ENCODE assay signal across 7 worm cellular contexts in the genomic region with DNA sequence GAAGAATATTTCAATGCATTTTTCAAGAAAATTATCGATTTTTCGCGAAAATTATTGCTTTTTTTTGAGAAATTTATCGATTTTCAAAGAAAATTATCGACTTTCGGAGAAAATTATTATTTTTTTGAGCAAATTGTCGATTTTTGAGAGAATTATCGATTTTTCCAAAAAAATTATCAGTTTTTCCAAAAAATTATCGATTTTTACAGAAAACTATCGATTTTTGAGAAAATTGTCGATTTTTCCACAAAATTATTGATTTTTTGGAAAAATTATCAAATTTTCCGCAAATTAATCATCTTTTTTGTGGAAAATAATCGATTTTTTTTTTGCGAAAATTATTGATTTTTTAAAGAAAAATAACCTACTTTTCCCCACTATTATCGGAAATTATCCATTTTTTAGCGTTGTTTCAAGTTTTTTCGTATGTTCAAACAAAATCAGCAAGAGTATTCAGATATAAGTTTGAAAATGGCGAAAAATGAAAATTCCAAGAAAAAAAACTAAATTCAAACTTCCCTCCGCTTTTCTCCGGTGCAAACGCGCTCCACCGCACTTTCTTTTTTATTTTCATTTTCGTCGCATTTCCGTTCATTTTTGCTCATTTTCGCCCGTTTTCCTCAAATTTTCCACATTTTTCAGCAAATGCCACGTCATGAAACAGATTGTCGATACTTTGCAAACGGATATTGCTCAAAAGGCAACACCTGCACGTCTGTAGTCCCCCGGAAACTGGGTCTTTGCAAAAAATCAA.
TF ChIP-seq lines count a peak whose summit lies in the region.

A gene (plus strand): TSS at position 637 of the 754 bp plus-strand sequence.

TF ChIP-seq in whole organism, L1 larva, 84 proteins besides CTCF, POLR2A, EP300 and RAD21 (continues in another document):
- TF ChIP-seq fkh-10 (GFP tag; optimal IDR thresholded peaks at IDR 0.05; lab: Kevin White, UChicago), result no peak
- TF ChIP-seq ceh-90 (tag; optimal IDR thresholded peaks at IDR 0.05; lab: Kevin White, UChicago), result no peak
- TF ChIP-seq tbx-2 (tag; optimal IDR thresholded peaks at IDR 0.05; lab: Kevin White, UChicago), result peak; percentile 15
- TF ChIP-seq elt-2 (tag; optimal IDR thresholded peaks at IDR 0.05; lab: Kevin White, UChicago), result no peak
- no peak for TF ChIP-seq sptf-1 (tag; optimal IDR thresholded peaks at IDR 0.05; lab: Kevin White, UChicago)
- no peak for TF ChIP-seq lin-13 (GFP tag; optimal IDR thresholded peaks at IDR 0.05; lab: Kevin White, UChicago)
- TF ChIP-seq sup-37 (GFP tag; optimal IDR thresholded peaks at IDR 0.05; lab: Kevin White, UChicago), result no peak
- peak; percentile 38 for TF ChIP-seq nhr-19 (GFP tag; conservative IDR thresholded peaks at IDR 0.05; lab: Robert Waterston, UW)
- no peak for TF ChIP-seq zag-1 (tag; optimal IDR thresholded peaks at IDR 0.05; lab: Kevin White, UChicago)
- TF ChIP-seq nhr-77 (tag; optimal IDR thresholded peaks at IDR 0.05; lab: Kevin White, UChicago), result no peak
- TF ChIP-seq snpc-4 (tag; optimal IDR thresholded peaks at IDR 0.05; lab: Kevin White, UChicago), result no peak
- no peak for TF ChIP-seq unc-62 (GFP tag; optimal IDR thresholded peaks at IDR 0.05; lab: Kevin White, UChicago)

TF ChIP-seq in whole organism, L2 larva, 48 proteins besides CTCF, POLR2A, EP300 and RAD21 (continues in another document):
- TF ChIP-seq gmeb-1 (tag; optimal IDR thresholded peaks at IDR 0.05; lab: Kevin White, UChicago), result peak; percentile 90
- TF ChIP-seq ztf-1 (GFP tag; conservative IDR thresholded peaks at IDR 0.05; lab: Robert Waterston, UW), result no peak
- peak; percentile 18 for TF ChIP-seq nhr-129 (tag; optimal IDR thresholded peaks at IDR 0.05; lab: Kevin White, UChicago)
- TF ChIP-seq nhr-6 (tag; optimal IDR thresholded peaks at IDR 0.05; lab: Kevin White, UChicago), result no peak
- no peak for TF ChIP-seq nhr-10 (tag; optimal IDR thresholded peaks at IDR 0.05; lab: Kevin White, UChicago)
- no peak for TF ChIP-seq dmd-4 (tag; optimal IDR thresholded peaks at IDR 0.05; lab: Kevin White, UChicago)
- no peak for TF ChIP-seq elt-3 (tag; optimal IDR thresholded peaks at IDR 0.05; lab: Kevin White, UChicago)
- peak; percentile 1 to 50 for TF ChIP-seq lsy-2 (tag; optimal IDR thresholded peaks at IDR 0.05; lab: Kevin White, UChicago)
- no peak for TF ChIP-seq lin-39 (tag; optimal IDR thresholded peaks at IDR 0.05; lab: Kevin White, UChicago)
- TF ChIP-seq zag-1 (tag; optimal IDR thresholded peaks at IDR 0.05; lab: Kevin White, UChicago), result no peak
- TF ChIP-seq C34F6.9 (tag; optimal IDR thresholded peaks at IDR 0.05; lab: Kevin White, UChicago), result peak; percentile 38
- no peak for TF ChIP-seq ceh-16 (tag; optimal IDR thresholded peaks at IDR 0.05; lab: Kevin White, UChicago)

TF ChIP-seq in whole organism, L3 larva, 47 proteins besides CTCF, POLR2A, EP300 and RAD21:
- TF ChIP-seq nhr-23 (tag; optimal IDR thresholded peaks at IDR 0.05; lab: Kevin White, UChicago) (no peak), ceh-82 (tag; optimal IDR thresholded peaks at IDR 0.05; lab: Kevin White, UChicago) (no peak), fkh-10 (GFP tag; optimal IDR thresholded peaks at IDR 0.05; lab: Kevin White, UChicago) (no peak), ceh-28 (tag; optimal IDR thresholded peaks at IDR 0.05; lab: Kevin White, UChicago) (peak; percentile 96), elt-2 (tag; optimal IDR thresholded peaks at IDR 0.05; lab: Kevin White, UChicago) (no peak), fkh-2 (tag; optimal IDR thresholded peaks at IDR 0.05; lab: Kevin White, UChicago) (no peak), nfya-1 (tag; optimal IDR thresholded peaks at IDR 0.05; lab: Kevin White, UChicago; ENCODE audit: insufficient read depth) (peak; percentile 4), lin-15B (tag; optimal IDR thresholded peaks at IDR 0.05; lab: Kevin White, UChicago) (peak; percentile 40), pha-4 (tag; optimal IDR thresholded peaks at IDR 0.05; lab: Kevin White, UChicago) (no peak)

TF ChIP-seq in whole organism, L4 larva, 104 proteins besides CTCF, POLR2A, EP300 and RAD21 (continues in another document):
- TF ChIP-seq zip-2 (tag; optimal IDR thresholded peaks at IDR 0.05; lab: Kevin White, UChicago), result no peak
- no peak for TF ChIP-seq zip-11 (GFP tag; IDR thresholded peaks at IDR 0.05; lab: Robert Waterston, UW)
- no peak for TF ChIP-seq dmd-6 (GFP tag; IDR thresholded peaks at IDR 0.05; lab: Robert Waterston, UW)
- no peak for TF ChIP-seq lim-7 (GFP tag; IDR thresholded peaks at IDR 0.05; lab: Robert Waterston, UW)
- no peak for TF ChIP-seq nhr-10 (tag; optimal IDR thresholded peaks at IDR 0.05; lab: Kevin White, UChicago)
- TF ChIP-seq ceh-62 (tag; optimal IDR thresholded peaks at IDR 0.05; lab: Kevin White, UChicago), result no peak
- no peak for TF ChIP-seq daf-8 (GFP tag; IDR thresholded peaks at IDR 0.05; lab: Robert Waterston, UW)
- no peak for TF ChIP-seq nhr-42 (GFP tag; IDR thresholded peaks at IDR 0.05; lab: Robert Waterston, UW)
- peak; percentile 86 for TF ChIP-seq dpl-1 (GFP tag; optimal IDR thresholded peaks at IDR 0.05; lab: Kevin White, UChicago)
- no peak for TF ChIP-seq cey-2 (tag; optimal IDR thresholded peaks at IDR 0.05; lab: Kevin White, UChicago; ENCODE audit: borderline replicate concordance, insufficient read depth)
- TF ChIP-seq F26F4.8 (GFP tag; conservative IDR thresholded peaks at IDR 0.05; lab: Robert Waterston, UW), result no peak
- 0 out of 2 replicates have a peak, but pooled peaks have one; percentile 26 for TF ChIP-seq hmg-1.1 (GFP tag; IDR thresholded peaks at IDR 0.05; lab: Robert Waterston, UW)
- TF ChIP-seq ceh-28 (tag; optimal IDR thresholded peaks at IDR 0.05; lab: Kevin White, UChicago), result peak; percentile 87

TF ChIP-seq in whole organism, late embryonic, 69 proteins besides CTCF, POLR2A, EP300 and RAD21:
- TF ChIP-seq ceh-6 (GFP tag; optimal IDR thresholded peaks at IDR 0.05; lab: Kevin White, UChicago), result no peak
- no peak for TF ChIP-seq sox-2 (GFP tag; IDR thresholded peaks at IDR 0.05; lab: Robert Waterston, UW)
- peak; percentile 79 for TF ChIP-seq ceh-48 (tag; optimal IDR thresholded peaks at IDR 0.05; lab: Kevin White, UChicago)
- peak; percentile 10 for TF ChIP-seq nfya-1 (tag; optimal IDR thresholded peaks at IDR 0.05; lab: Kevin White, UChicago)
- TF ChIP-seq Y22D7AL.16 (tag; optimal IDR thresholded peaks at IDR 0.05; lab: Kevin White, UChicago), result no peak
- TF ChIP-seq ceh-34 (tag; optimal IDR thresholded peaks at IDR 0.05; lab: Kevin White, UChicago), result no peak

TF ChIP-seq in whole organism, midembryonic, 9 proteins besides CTCF, POLR2A, EP300 and RAD21:
- no peak for TF ChIP-seq ztf-29 (GFP tag; IDR thresholded peaks at IDR 0.05; lab: Robert Waterston, UW)
- TF ChIP-seq cog-1 (tag; optimal IDR thresholded peaks at IDR 0.05; lab: Kevin White, UChicago), result no peak
- TF ChIP-seq klf-2 (GFP tag; conservative IDR thresholded peaks at IDR 0.05; lab: Robert Waterston, UW), result no peak
- no peak for TF ChIP-seq tab-1 (GFP tag; IDR thresholded peaks at IDR 0.05; lab: Robert Waterston, UW)
- peak; percentile 83 for TF ChIP-seq T22C8.4 (GFP tag; IDR thresholded peaks at IDR 0.05; lab: Robert Waterston, UW)
- no peak for TF ChIP-seq ztf-23 (GFP tag; IDR thresholded peaks at IDR 0.05; lab: Robert Waterston, UW)
- TF ChIP-seq med-1 (GFP tag; optimal IDR thresholded peaks at IDR 0.05; lab: Kevin White, UChicago; ENCODE audit: insufficient read depth), result no peak
TF ChIP-seq in whole organism, midembryonic: peak in this region for 1.

TF ChIP-seq in whole organism, young adult, 124 proteins besides CTCF, POLR2A, EP300 and RAD21 (continues in another document):
- no peak for TF ChIP-seq let-526 (GFP tag; IDR thresholded peaks at IDR 0.05; lab: Robert Waterston, UW)
- no peak for TF ChIP-seq bed-2 (GFP tag; IDR thresholded peaks at IDR 0.05; lab: Robert Waterston, UW)
- TF ChIP-seq die-1 (tag; optimal IDR thresholded peaks at IDR 0.05; lab: Kevin White, UChicago), result no peak
- no peak for TF ChIP-seq nhr-90 (tag; optimal IDR thresholded peaks at IDR 0.05; lab: Kevin White, UChicago)
- no peak for TF ChIP-seq K11D2.4 (GFP tag; IDR thresholded peaks at IDR 0.05; lab: Robert Waterston, UW)
- no peak for TF ChIP-seq T26A5.8 (tag; optimal IDR thresholded peaks at IDR 0.05; lab: Kevin White, UChicago)
- TF ChIP-seq madf-8 (GFP tag; conservative IDR thresholded peaks at IDR 0.05; lab: Robert Waterston, UW), result no peak
- peak; percentile 64 for TF ChIP-seq efl-1 (GFP tag; optimal IDR thresholded peaks at IDR 0.05; lab: Kevin White, UChicago)
- TF ChIP-seq hsf-1 (GFP tag; IDR thresholded peaks at IDR 0.05; lab: Robert Waterston, UW), result no peak
- no peak for TF ChIP-seq ccch-3 (GFP tag; optimal IDR thresholded peaks at IDR 0.05; lab: Kevin White, UChicago)
- no peak for TF ChIP-seq B0035.1 (tag; optimal IDR thresholded peaks at IDR 0.05; lab: Kevin White, UChicago)
- no peak for TF ChIP-seq unc-62 (GFP tag; optimal IDR thresholded peaks at IDR 0.05; lab: Kevin White, UChicago)
- no peak for TF ChIP-seq Y53F4B.3 (GFP tag; IDR thresholded peaks at IDR 0.05; lab: Robert Waterston, UW)
- TF ChIP-seq fkh-3 (tag; optimal IDR thresholded peaks at IDR 0.05; lab: Kevin White, UChicago), result no peak
- TF ChIP-seq B0261.1 (tag; optimal IDR thresholded peaks at IDR 0.05; lab: Kevin White, UChicago), result no peak
- no peak for TF ChIP-seq nhr-27 (tag; optimal IDR thresholded peaks at IDR 0.05; lab: Kevin White, UChicago)
- TF ChIP-seq ztf-25 (GFP tag; IDR thresholded peaks at IDR 0.05; lab: Robert Waterston, UW), result no peak
- TF ChIP-seq dox-1 (GFP tag; IDR thresholded peaks at IDR 0.05; lab: Robert Waterston, UW), result no peak
- TF ChIP-seq Y53G8AR.9 (GFP tag; conservative IDR thresholded peaks at IDR 0.05; lab: Robert Waterston, UW), result no peak
- TF ChIP-seq hmg-1.2 (GFP tag; IDR thresholded peaks at IDR 0.05; lab: Robert Waterston, UW), result no peak
- TF ChIP-seq ets-4 (GFP tag; optimal IDR thresholded peaks at IDR 0.05; lab: Kevin White, UChicago), result no peak
- TF ChIP-seq lin-54 (GFP tag; optimal IDR thresholded peaks at IDR 0.05; lab: Kevin White, UChicago), result peak; percentile 74
- TF ChIP-seq F33H1.4 (GFP tag; IDR thresholded peaks at IDR 0.05; lab: Robert Waterston, UW), result peak; percentile 25; the same call in 1 of the 2 replicates
- TF ChIP-seq ceh-40 (GFP tag; IDR thresholded peaks at IDR 0.05; lab: Robert Waterston, UW), result no peak
- no peak for TF ChIP-seq rcor-1 (GFP tag; IDR thresholded peaks at IDR 0.05; lab: Robert Waterston, UW)
- no peak for TF ChIP-seq lin-40 (tag; optimal IDR thresholded peaks at IDR 0.05; lab: Kevin White, UChicago)
- TF ChIP-seq zim-3 (tag; optimal IDR thresholded peaks at IDR 0.05; lab: Kevin White, UChicago), result no peak
- TF ChIP-seq mel-28 (tag; optimal IDR thresholded peaks at IDR 0.05; lab: Kevin White, UChicago; ENCODE audit: borderline replicate concordance), result no peak
- TF ChIP-seq tlf-1 (GFP tag; optimal IDR thresholded peaks at IDR 0.05; lab: Kevin White, UChicago), result no peak
- no peak for TF ChIP-seq akir-1 (GFP tag; optimal IDR thresholded peaks at IDR 0.05; lab: Kevin White, UChicago)
- no peak for TF ChIP-seq zfh-2 (GFP tag; conservative IDR thresholded peaks at IDR 0.05; lab: Robert Waterston, UW)
- TF ChIP-seq rec-8 (tag; optimal IDR thresholded peaks at IDR 0.05; lab: Kevin White, UChicago), result no peak
